Fruit fly (Drosophila melanogaster): ENCODE measurements around the gene CG2162.

The CG2162 gene

DNA sequence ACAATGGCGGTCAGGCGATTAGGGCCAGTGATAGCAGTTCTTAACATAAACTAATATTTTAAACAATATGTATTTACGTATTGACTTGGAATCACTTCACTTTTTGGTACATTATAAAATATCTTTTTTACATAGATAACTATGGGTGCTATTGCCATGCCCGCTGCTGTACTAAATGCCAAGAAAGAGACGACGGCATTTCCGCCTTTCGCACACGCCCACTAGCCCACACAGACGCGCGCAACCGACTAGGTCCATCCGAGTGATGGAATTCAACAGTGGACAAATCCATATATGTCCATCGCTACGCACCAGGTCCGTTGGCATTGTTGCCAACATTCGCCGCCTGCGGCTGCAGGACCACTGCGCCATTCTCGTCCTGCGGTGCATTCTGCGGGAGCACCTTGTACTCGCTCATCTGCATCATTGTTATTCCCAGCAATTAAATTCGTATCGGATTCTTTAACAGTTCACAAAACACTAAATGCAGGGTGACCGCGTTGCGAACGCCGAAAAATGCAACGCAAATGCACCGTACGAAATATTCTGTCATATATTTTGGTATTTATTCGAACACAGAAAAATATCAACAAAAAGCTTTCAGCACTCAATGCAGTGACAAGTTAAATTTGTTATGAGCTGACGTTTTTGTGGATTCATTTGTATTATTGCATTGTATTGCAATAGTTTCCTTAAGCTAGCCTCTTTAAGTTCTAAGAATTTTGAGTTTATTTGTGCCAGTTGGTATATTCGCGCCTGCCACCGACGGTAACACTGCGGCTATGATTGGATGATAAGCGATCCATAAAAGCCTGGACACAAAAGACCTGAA is 11.5 kb downstream of the CG2162 start, which contains the start of the genes scramb2 and Sk2 (continued):
- peak; percentile 55 for TF ChIP-seq dm (GFP tag; optimal IDR thresholded peaks at IDR 0.05)
- TF ChIP-seq zf30C (GFP tag; optimal IDR thresholded peaks at IDR 0.05) = peak; percentile 55
- TF ChIP-seq so (GFP tag; IDR thresholded peaks at IDR 0.05) = peak; percentile 95; the same call in 2 of the 3 replicates
- peak; percentile 76 for TF ChIP-seq Deaf1 (tag; optimal IDR thresholded peaks at IDR 0.05)
- TF ChIP-seq CG10979 (tag; optimal IDR thresholded peaks at IDR 0.05) = peak; percentile 94
- TF ChIP-seq jing (GFP tag; optimal IDR thresholded peaks at IDR 0.05) = peak; percentile 90
- TF ChIP-seq wor (GFP tag; IDR thresholded peaks at IDR 0.05) = peak; percentile 90
- TF ChIP-seq CG6175 (GFP tag; IDR thresholded peaks at IDR 0.05) = peak; percentile 91
- TF ChIP-seq Myb (GFP tag; optimal IDR thresholded peaks at IDR 0.05) = peak; percentile 76
- TF ChIP-seq HLH4C (GFP tag; IDR thresholded peaks at IDR 0.05; ENCODE audit: partially characterized antibody) = no peak
- peak; percentile 94 for TF ChIP-seq sisA (GFP tag; IDR thresholded peaks at IDR 0.05)
- peak; percentile 81 for TF ChIP-seq tup (GFP tag; optimal IDR thresholded peaks at IDR 0.05)
- TF ChIP-seq Neu2 (GFP tag; optimal IDR thresholded peaks at IDR 0.05; ENCODE audit: borderline replicate concordance) = no peak
- peak; percentile 66 for TF ChIP-seq fu2 (GFP tag; optimal IDR thresholded peaks at IDR 0.05)
- TF ChIP-seq ara (GFP tag; IDR thresholded peaks at IDR 0.05) = peak; percentile 94
- peak; percentile 85 for TF ChIP-seq CG13894 (tag; optimal IDR thresholded peaks at IDR 0.05)
- TF ChIP-seq CG2120 (GFP tag; optimal IDR thresholded peaks at IDR 0.05) = peak; percentile 91
- TF ChIP-seq aop (GFP tag; IDR thresholded peaks at IDR 0.05) = peak; percentile 73
- peak; percentile 94 for TF ChIP-seq gsb (GFP tag; IDR thresholded peaks at IDR 0.05)
- TF ChIP-seq sens-2 (GFP tag; IDR thresholded peaks at IDR 0.05) = peak; percentile 94
- peak; percentile 3 for TF ChIP-seq luna (GFP tag; optimal IDR thresholded peaks at IDR 0.05)
- peak; percentile 94 for TF ChIP-seq tgo (GFP tag; IDR thresholded peaks at IDR 0.05)
- peak; percentile 84 for TF ChIP-seq CG8281 (tag; optimal IDR thresholded peaks at IDR 0.05)
- TF ChIP-seq gro (GFP tag; optimal IDR thresholded peaks at IDR 0.05) = peak; percentile 89
- peak; percentile 89 for TF ChIP-seq chn (GFP tag; optimal IDR thresholded peaks at IDR 0.05)
- TF ChIP-seq bigmax (GFP tag; optimal IDR thresholded peaks at IDR 0.05) = peak; percentile 41
- TF ChIP-seq Bdp1 (GFP tag; optimal IDR thresholded peaks at IDR 0.05) = peak; percentile 75
- peak; percentile 91 for TF ChIP-seq CG18476 (GFP tag; optimal IDR thresholded peaks at IDR 0.05)
- TF ChIP-seq Taf1 (GFP tag; IDR thresholded peaks at IDR 0.05) = peak; percentile 92
- peak; percentile 29 for TF ChIP-seq CG13287 (GFP tag; IDR thresholded peaks at IDR 0.05; ENCODE audit: partially characterized antibody)
- TF ChIP-seq bowl (GFP tag; IDR thresholded peaks at IDR 0.05) = peak; percentile 84
- peak; percentile 93 for TF ChIP-seq phol (tag; optimal IDR thresholded peaks at IDR 0.05)
- TF ChIP-seq Dip3 (GFP tag; optimal IDR thresholded peaks at IDR 0.05) = peak; percentile 82
- TF ChIP-seq Bgb (GFP tag; IDR thresholded peaks at IDR 0.05; ENCODE audit: partially characterized antibody) = peak; percentile 32; the same call in 1 of the 2 replicates
- TF ChIP-seq CG12942 (GFP tag; optimal IDR thresholded peaks at IDR 0.05) = peak; percentile 83
- peak; percentile 94 for TF ChIP-seq nmo (GFP tag; optimal IDR thresholded peaks at IDR 0.05)
- TF ChIP-seq CG6689 (GFP tag; IDR thresholded peaks at IDR 0.05) = peak; percentile 93
- peak; percentile 97 for TF ChIP-seq ci (GFP tag; IDR thresholded peaks at IDR 0.05)
- peak; percentile 94 for TF ChIP-seq CG2712 (tag; optimal IDR thresholded peaks at IDR 0.05)
- peak; percentile 89 for TF ChIP-seq CG32772 (GFP tag; IDR thresholded peaks at IDR 0.05)
- peak; percentile 89 for TF ChIP-seq Gug (GFP tag; IDR thresholded peaks at IDR 0.05)
- peak; percentile 94 for TF ChIP-seq CG10366 (GFP tag; IDR thresholded peaks at IDR 0.05)
- TF ChIP-seq CG17612 (GFP tag; IDR thresholded peaks at IDR 0.05) = peak; percentile 85
- TF ChIP-seq nau (GFP tag; optimal IDR thresholded peaks at IDR 0.05) = peak; percentile 94
- peak; percentile 93 for TF ChIP-seq gsb-n (tag; optimal IDR thresholded peaks at IDR 0.05)
- TF ChIP-seq Ptx1 (GFP tag; IDR thresholded peaks at IDR 0.05) = peak; percentile 92
- peak; percentile 94 for TF ChIP-seq gcm (GFP tag; optimal IDR thresholded peaks at IDR 0.05)
- peak; percentile 8 for TF ChIP-seq HmgD (GFP tag; optimal IDR thresholded peaks at IDR 0.05)
- peak; percentile 80 for TF ChIP-seq maf-S (GFP tag; optimal IDR thresholded peaks at IDR 0.05)
- peak; percentile 96 for TF ChIP-seq HmgZ (tag; optimal IDR thresholded peaks at IDR 0.05)
